Worm (Caenorhabditis elegans): ENCODE results near the gene acl-14.

- no peak for TF ChIP-seq pha-4 (tag; optimal IDR thresholded peaks at IDR 0.05)
- no peak for TF ChIP-seq elt-1 (tag; optimal IDR thresholded peaks at IDR 0.05; ENCODE audit: borderline replicate concordance, insufficient read depth)
- no peak for TF ChIP-seq ces-1 (GFP tag; optimal IDR thresholded peaks at IDR 0.05)
- no peak for TF ChIP-seq lin-13 (tag; optimal IDR thresholded peaks at IDR 0.05)
Observed at ce11 chrV:9305116-9305515, 28.3 kb downstream of the acl-14 start, which contains the start of gene F44A2.3.
